Worm (Caenorhabditis elegans) whole organism, L4 larva: ENCODE measurements around the gene ttr-32.

Experiments used
- lin-1 ChIP-seq: fragments of 200-800 bp; sonication (Bioruptor generic); IDR thresholded peaks from 2 replicates; pipeline ENCODE4 v1.3.6; 2022; ENCODE audit warnings: missing genetic modification reagents, missing genetic modification characterization, missing compliant biosample characterization
- lin-13 ChIP-seq: fragments of 150-350 bp; optimal IDR thresholded peaks from 2 replicates; lab custom pipeline; 2014; ENCODE audit warnings: missing biosample characterization, missing genetic modification reagents, missing genetic modification characterization
- mdl-1 ChIP-seq, 2 experiments: fragments of 150-350 bp in 1 of 2; sonication (generic microtip) in 1 of 2; optimal IDR thresholded peaks; 2 replicates each; lab custom pipeline; 2014 to 2017; ENCODE audit warnings: missing biosample characterization in 2 of 2, missing genetic modification characterization in 2 of 2
- sdz-12 ChIP-seq: fragments of 200-800 bp; sonication (Bioruptor generic); optimal IDR thresholded peaks from 2 replicates; lab custom pipeline; 2018; ENCODE audit warnings: mild to moderate bottlenecking, missing genetic modification characterization, missing compliant biosample characterization
- snpc-1.2 ChIP-seq: fragments of 200-800 bp; sonication (Bioruptor generic); IDR thresholded peaks from 2 replicates; pipeline ENCODE4 v1.3.6; 2022; ENCODE audit warnings: missing genetic modification reagents, missing genetic modification characterization, missing compliant biosample characterization
- unc-39 ChIP-seq: sonication (generic microtip); optimal IDR thresholded peaks from 2 replicates; lab custom pipeline; 2017; ENCODE audit warnings: missing biosample characterization, missing genetic modification characterization
- unc-62 ChIP-seq, 3 experiments: fragments of 150-350 bp in 1 of 3; sonication (generic microtip); optimal IDR thresholded peaks in 2 of 3; peaks in 1 of 3; 1 replicate in 1 of 3; 2 replicates in 2 of 3; lab custom pipeline; 2014 to 2017; ENCODE audit warnings: missing biosample characterization in 3 of 3, missing genetic modification characterization in 3 of 3, missing genetic modification reagents in 3 of 3, missing genotype in 1 of 3

- no peak for TF ChIP-seq snpc-1.2 (GFP tag; lab: Robert Waterston, UW)
- TF ChIP-seq unc-39 (tag; lab: Kevin White, UChicago) = no peak
- no peak for TF ChIP-seq mdl-1 (tag; optimal IDR thresholded peaks at IDR 0.05; lab: Kevin White, UChicago)
- no peak for TF ChIP-seq lin-13 (GFP tag; lab: Kevin White, UChicago)
- TF ChIP-seq lin-1 (GFP tag; lab: Robert Waterston, UW) = no peak
- no peak for TF ChIP-seq sdz-12
- no peak for TF ChIP-seq unc-62 (GFP tag; optimal IDR thresholded peaks at IDR 0.05 in 1 of 2; lab: Kevin White, UChicago)
- TF ChIP-seq unc-62 (tag; optimal IDR thresholded peaks at IDR 0.05; lab: Kevin White, UChicago) = no peak
Observed at ce11 chrIII:7542037-7542436, 24.2 kb upstream of the ttr-32 start.
